Fruit fly (Drosophila melanogaster) whole organism, wandering third instar larva: ENCODE data around the gene CG32487.
A peak's percentile ranks its signal among the peaks of the same experiment; 100 is the strongest.

ENCODE experiments used
- Abd-B ChIP-seq: fragments of >200 bp; optimal IDR thresholded peaks from 2 replicates; lab custom pipeline; 2017; ENCODE audit warnings: missing biosample characterization, missing genetic modification characterization
- CG32264 ChIP-seq: fragments of 200-800 bp; sonication (Bioruptor generic); optimal IDR thresholded peaks from 2 replicates; lab custom pipeline; 2016; ENCODE audit warnings: missing biosample characterization, missing genetic modification characterization
- CG9705 ChIP-seq: fragments of 200-800 bp; sonication (Bioruptor generic); optimal IDR thresholded peaks from 2 replicates; lab custom pipeline; 2018; ENCODE audit warnings: missing biosample characterization, mild to moderate bottlenecking, missing genetic modification characterization
- CrebA ChIP-seq: fragments of 200-800 bp; sonication (Bioruptor generic); optimal IDR thresholded peaks from 2 replicates; lab custom pipeline; 2016; ENCODE audit warnings: missing biosample characterization, mild to moderate bottlenecking, missing genetic modification characterization, borderline replicate concordance
- Dfd ChIP-seq: fragments of >200 bp; optimal IDR thresholded peaks from 2 replicates; lab custom pipeline; 2017; ENCODE audit warnings: missing biosample characterization, missing genetic modification characterization
- Dif ChIP-seq: fragments of 200-275, 200-300 bp; sonication (Bioruptor generic); optimal IDR thresholded peaks from 2 replicates; lab custom pipeline; 2018; ENCODE audit warnings: missing biosample characterization, missing genetic modification characterization; ENCODE audit not compliant: partially characterized antibody
- GATAd ChIP-seq: sonication (Bioruptor generic); optimal IDR thresholded peaks from 2 replicates; lab custom pipeline; 2016; ENCODE audit warnings: missing biosample characterization, missing genetic modification characterization
- HLH106 ChIP-seq: fragments of 200-800 bp; optimal IDR thresholded peaks from 3 replicates; lab custom pipeline; 2019; ENCODE audit warnings: missing biosample characterization, mild to moderate bottlenecking, missing genetic modification characterization, moderate library complexity
- Hnf4 ChIP-seq: fragments of 200-800 bp; sonication (Bioruptor generic); optimal IDR thresholded peaks from 2 replicates; lab custom pipeline; 2016; ENCODE audit warnings: missing biosample characterization, mild to moderate bottlenecking, missing genetic modification characterization
- Hr78 ChIP-seq: fragments of >200 bp; optimal IDR thresholded peaks from 2 replicates; lab custom pipeline; 2017; ENCODE audit warnings: missing biosample characterization, missing genetic modification characterization
- Hr83 ChIP-seq: fragments of 200-300 bp; sonication (Bioruptor generic); optimal IDR thresholded peaks from 2 replicates; lab custom pipeline; 2016; ENCODE audit warnings: missing biosample characterization, mild to moderate bottlenecking, missing genetic modification characterization, moderate library complexity; ENCODE audit not compliant: poor library complexity, severe bottlenecking
- Jra ChIP-seq: sonication (Bioruptor generic); optimal IDR thresholded peaks from 2 replicates; lab custom pipeline; 2016; ENCODE audit warnings: missing biosample characterization, missing genetic modification characterization
- Mio ChIP-seq: sonication (Bioruptor generic); optimal IDR thresholded peaks from 2 replicates; lab custom pipeline; 2016; ENCODE audit warnings: missing biosample characterization, missing genetic modification characterization
- Myc ChIP-seq: fragments of >200 bp; optimal IDR thresholded peaks from 2 replicates; lab custom pipeline; 2017
- N ChIP-seq: fragments of >200 bp; optimal IDR thresholded peaks from 2 replicates; lab custom pipeline; 2018; ENCODE audit warnings: missing biosample characterization, missing external identifiers, missing genetic modification characterization
- OdsH ChIP-seq: fragments of 200-800 bp; sonication (Bioruptor generic); optimal IDR thresholded peaks from 2 replicates; lab custom pipeline; 2016; ENCODE audit warnings: missing biosample characterization, mild to moderate bottlenecking, missing genetic modification characterization
- Rel ChIP-seq, 2 experiments: fragments of 200-800 bp; sonication (Bioruptor generic) in 1 of 2; optimal IDR thresholded peaks; 2 replicates in 1 of 2; 3 replicates in 1 of 2; lab custom pipeline; 2016 to 2019; ENCODE audit warnings: mild to moderate bottlenecking in 2 of 2, missing biosample characterization in 2 of 2, missing genetic modification characterization in 2 of 2, moderate library complexity in 1 of 2
- Sp1 ChIP-seq: fragments of 200-800 bp; sonication (Bioruptor generic); optimal IDR thresholded peaks from 3 replicates; lab custom pipeline; 2019; ENCODE audit warnings: missing biosample characterization, mild to moderate bottlenecking, missing genetic modification characterization, moderate library complexity
- Vsx2 ChIP-seq: fragments of 200-300, 225-300 bp; sonication (Bioruptor generic); optimal IDR thresholded peaks from 2 replicates; lab custom pipeline; 2018; ENCODE audit warnings: missing biosample characterization, missing genetic modification characterization; ENCODE audit not compliant: partially characterized antibody
- br ChIP-seq: fragments of 200-800 bp; sonication (Bioruptor generic); optimal IDR thresholded peaks from 2 replicates; lab custom pipeline; 2016; ENCODE audit warnings: missing biosample characterization, missing genetic modification characterization
- brk ChIP-seq: fragments of 200-800 bp; sonication (Bioruptor generic); optimal IDR thresholded peaks from 2 replicates; lab custom pipeline; 2016; ENCODE audit warnings: missing biosample characterization, mild to moderate bottlenecking, missing genetic modification characterization
- dl ChIP-seq, 2 experiments: fragments of 175-275, 200-275 bp in 1 of 2; fragments of 200-275 bp in 1 of 2; sonication (Bioruptor generic); optimal IDR thresholded peaks; lab custom pipeline; 2018; ENCODE audit warnings: mild to moderate bottlenecking in 2 of 2, missing biosample characterization in 2 of 2, missing genetic modification characterization in 2 of 2, moderate library complexity in 2 of 2; ENCODE audit not compliant: partially characterized antibody in 2 of 2, insufficient read depth in 1 of 2
- dmrt93B ChIP-seq: fragments of 200-800 bp; sonication (Bioruptor generic); optimal IDR thresholded peaks from 2 replicates; lab custom pipeline; 2018; ENCODE audit warnings: missing biosample characterization, mild to moderate bottlenecking, missing genetic modification characterization
- dsf ChIP-seq: sonication (Bioruptor generic); optimal IDR thresholded peaks from 2 replicates; lab custom pipeline; 2016; ENCODE audit warnings: missing biosample characterization, missing genetic modification characterization, borderline replicate concordance
- ey ChIP-seq: fragments of 200-800 bp; sonication (Bioruptor generic); optimal IDR thresholded peaks from 2 replicates; lab custom pipeline; 2016; ENCODE audit warnings: missing biosample characterization, missing genetic modification characterization
- foxo ChIP-seq, 2 experiments: fragments of 200-800 bp; sonication (Bioruptor generic); optimal IDR thresholded peaks; 2 replicates in 1 of 2; 3 replicates in 1 of 2; lab custom pipeline; 2016 to 2017; ENCODE audit warnings: missing biosample characterization in 2 of 2, missing genetic modification characterization in 2 of 2
- fru ChIP-seq: fragments of 200-800 bp; sonication (Bioruptor generic); optimal IDR thresholded peaks from 3 replicates; lab custom pipeline; 2016; ENCODE audit warnings: missing biosample characterization, mild to moderate bottlenecking, missing genetic modification characterization
- h ChIP-seq: fragments of 200-800 bp; sonication (Bioruptor generic); optimal IDR thresholded peaks from 3 replicates; lab custom pipeline; 2016; ENCODE audit warnings: missing biosample characterization, mild to moderate bottlenecking, missing genetic modification characterization
- jim ChIP-seq: fragments of 175-275, 200-325 bp; sonication (Bioruptor generic); optimal IDR thresholded peaks from 2 replicates; lab custom pipeline; 2016; ENCODE audit warnings: missing biosample characterization, mild to moderate bottlenecking, missing genetic modification characterization
- lola ChIP-seq: fragments of >200 bp; optimal IDR thresholded peaks from 2 replicates; lab custom pipeline; 2017; ENCODE audit warnings: missing biosample characterization, missing genetic modification characterization
- pan ChIP-seq: fragments of >200 bp; optimal IDR thresholded peaks from 2 replicates; lab custom pipeline; 2017
- psq ChIP-seq: fragments of 200-800 bp; sonication (Bioruptor generic); optimal IDR thresholded peaks from 3 replicates; lab custom pipeline; 2017; ENCODE audit warnings: missing biosample characterization, mild to moderate bottlenecking, missing genetic modification characterization, moderate library complexity
- rgr ChIP-seq: fragments of 200-800 bp; sonication (Bioruptor generic); optimal IDR thresholded peaks from 3 replicates; lab custom pipeline; 2016; ENCODE audit warnings: missing biosample characterization, mild to moderate bottlenecking, missing genetic modification characterization
- sage ChIP-seq: fragments of 200-800 bp; sonication (Bioruptor generic); optimal IDR thresholded peaks from 2 replicates; lab custom pipeline; 2016; ENCODE audit warnings: missing biosample characterization, mild to moderate bottlenecking, missing genetic modification characterization
- sv ChIP-seq: fragments of 200-800 bp; sonication (Bioruptor generic); optimal IDR thresholded peaks from 3 replicates; lab custom pipeline; 2016; ENCODE audit warnings: missing biosample characterization, missing genetic modification characterization
- tai ChIP-seq: sonication (Bioruptor generic); optimal IDR thresholded peaks from 2 replicates; lab custom pipeline; 2016; ENCODE audit warnings: missing biosample characterization, missing genetic modification characterization
- usp ChIP-seq: fragments of >200 bp; optimal IDR thresholded peaks from 2 replicates; lab custom pipeline; 2017; ENCODE audit warnings: missing biosample characterization, missing genetic modification characterization
- woc ChIP-seq: sonication (Bioruptor generic); optimal IDR thresholded peaks from 2 replicates; lab custom pipeline; 2016; ENCODE audit warnings: missing biosample characterization, mild to moderate bottlenecking, missing genetic modification characterization

CG32487 gene

dm6 chr3L:3017156-3017555 lies at the start of gene CG32487:
TSS of gene CG32487 (minus strand) at chr3L:3017256.
- TF ChIP-seq Myc (lab: Kevin White, UChicago) (no peak), foxo (GFP tag; optimal IDR thresholded peaks at IDR 0.05; lab: Kevin White, UChicago) (no peak), Hr83 (GFP tag; lab: Kevin White, UChicago) (no peak), usp (GFP tag; lab: Kevin White, UChicago) (no peak), sage (no peak), CG32264 (no peak), Jra (GFP tag; lab: Kevin White, UChicago) (no peak), woc (GFP tag; lab: Kevin White, UChicago) (no peak), dmrt93B (no peak), Hnf4 (GFP tag; lab: Kevin White, UChicago) (no peak)

DNA sequence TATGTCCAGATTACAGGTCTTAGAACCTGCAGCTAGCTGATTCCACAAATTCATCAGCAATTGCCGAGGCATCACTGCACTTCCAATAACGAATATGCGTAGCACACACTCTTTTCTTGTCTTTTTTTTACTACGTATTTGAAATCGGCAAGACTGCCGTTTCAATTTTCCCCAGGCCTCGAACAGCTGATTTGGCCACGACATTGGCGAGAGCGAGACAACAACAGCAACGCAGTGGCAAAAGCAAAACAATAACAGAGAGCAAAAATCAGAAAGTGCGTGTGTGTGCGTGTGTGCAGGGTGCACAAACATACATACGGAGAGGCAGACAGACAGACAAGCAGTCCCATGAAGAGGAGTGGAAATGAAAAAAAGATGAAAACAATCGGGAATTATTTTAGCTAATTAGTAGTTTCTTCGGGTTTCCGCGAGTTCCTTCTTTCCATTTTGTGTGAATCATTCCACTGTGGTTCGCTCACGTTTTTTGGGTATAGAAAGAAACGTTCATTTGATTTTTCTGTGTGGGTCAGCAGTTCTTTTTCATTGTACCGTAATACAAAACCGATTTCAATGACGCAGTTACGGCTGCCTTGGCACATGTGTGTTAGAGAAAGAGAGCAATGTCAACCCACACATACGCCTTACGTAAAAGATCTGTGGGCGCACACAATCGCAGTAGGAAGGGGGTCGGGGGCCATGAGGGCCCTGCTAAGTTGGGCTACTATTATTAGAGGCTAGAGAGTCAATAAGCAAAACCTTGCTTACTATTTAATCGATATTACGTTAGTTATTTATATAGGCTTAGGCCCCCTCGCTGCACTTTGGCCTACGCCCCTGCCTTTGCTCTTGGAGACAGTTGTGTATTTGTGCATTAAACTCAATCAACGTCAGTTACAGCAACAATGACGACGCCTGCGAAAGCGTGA lies 43.3 kb upstream of the CG32487 start:
- TF ChIP-seq jim (GFP tag; lab: Kevin White, UChicago) (peak; percentile 95), N (GFP tag; lab: Kevin White, UChicago) (no peak), sage (peak; percentile 99), CrebA (GFP tag; lab: Kevin White, UChicago) (no peak), dmrt93B (peak; percentile 100), OdsH (GFP tag; lab: Kevin White, UChicago) (peak; percentile 100), dl (GFP tag; optimal IDR thresholded peaks at IDR 0.05; lab: Kevin White, UChicago; ENCODE audit: insufficient read depth in 1 of 2, partially characterized antibody in 2 of 2) (no peak), CG32264 (peak; percentile 99), HLH106 (tag; lab: Kevin White, UChicago) (peak; percentile 100), rgr (GFP tag; lab: Kevin White, UChicago) (peak; percentile 100), Myc (lab: Kevin White, UChicago) (no peak), h (GFP tag; lab: Kevin White, UChicago) (peak; percentile 100), CG9705 (GFP tag; lab: Kevin White, UChicago) (peak; percentile 98), Dfd (GFP tag; lab: Kevin White, UChicago) (peak; percentile 93), Rel (GFP tag; optimal IDR thresholded peaks at IDR 0.05; lab: Kevin White, UChicago) (peak; percentile 99), Rel (tag; optimal IDR thresholded peaks at IDR 0.05; lab: Kevin White, UChicago) (peak; percentile 92), Hr83 (GFP tag; lab: Kevin White, UChicago) (peak; percentile 99), fru (GFP tag; lab: Kevin White, UChicago) (peak; percentile 100), psq (GFP tag; lab: Kevin White, UChicago) (peak; percentile 99), Abd-B (GFP tag; lab: Kevin White, UChicago) (no peak), lola (GFP tag; lab: Kevin White, UChicago) (no peak), pan (lab: Kevin White, UChicago) (no peak), ey (GFP tag; lab: Kevin White, UChicago) (peak; percentile 100), sv (GFP tag; lab: Kevin White, UChicago) (peak; percentile 99), brk (peak; percentile 98), woc (GFP tag; lab: Kevin White, UChicago) (peak; percentile 98), GATAd (peak; percentile 100), foxo (GFP tag; optimal IDR thresholded peaks at IDR 0.05; lab: Kevin White, UChicago) (peak; percentile 99 to 100), Jra (GFP tag; lab: Kevin White, UChicago) (peak; percentile 99), Hr78 (GFP tag; lab: Kevin White, UChicago) (no peak), usp (GFP tag; lab: Kevin White, UChicago) (no peak), Hnf4 (GFP tag; lab: Kevin White, UChicago) (peak; percentile 100), Dif (GFP tag; lab: Kevin White, UChicago) (no peak), tai (GFP tag; lab: Kevin White, UChicago) (peak; percentile 99), Vsx2 (GFP tag; lab: Kevin White, UChicago) (peak; percentile 89), br (peak; percentile 100), dsf (GFP tag; lab: Kevin White, UChicago) (peak; percentile 98), Sp1 (peak; percentile 99), Mio (GFP tag; lab: Kevin White, UChicago) (peak; percentile 98)
- TF ChIP-seq, all 38 proteins: peak for 28
